Worm (Caenorhabditis elegans) whole organism, L3 larva: ENCODE results near the gene srd-12.

Experiments
- R02D3.7 ChIP-seq: fragments of 150-350 bp; optimal IDR thresholded peaks from 2 replicates; lab custom pipeline; 2014; ENCODE audit warnings: missing biosample characterization, missing genetic modification characterization
- aly-2 ChIP-seq: fragments of 150-350 bp; optimal IDR thresholded peaks from 2 replicates; lab custom pipeline; 2014; ENCODE audit warnings: missing biosample characterization, missing genetic modification characterization
- ama-1 ChIP-seq: fragments of 150-350 bp; optimal IDR thresholded peaks from 2 replicates; lab custom pipeline; 2018
- ceh-28 ChIP-seq: fragments of 150-350 bp; optimal IDR thresholded peaks from 2 replicates; lab custom pipeline; 2014; ENCODE audit warnings: missing biosample characterization, missing genetic modification reagents, missing genetic modification characterization
- eor-1 ChIP-seq, 2 experiments: fragments of 150-350 bp; optimal IDR thresholded peaks; 2 replicates each; lab custom pipeline; 2014 to 2018; ENCODE audit warnings: missing biosample characterization in 2 of 2, missing genetic modification characterization in 2 of 2
- jun-1 ChIP-seq: fragments of 150-350 bp; optimal IDR thresholded peaks from 2 replicates; lab custom pipeline; 2014; ENCODE audit warnings: missing biosample characterization, missing genetic modification reagents, missing genetic modification characterization
- nhr-76 ChIP-seq: fragments of 150-350 bp; sonication (generic microtip); optimal IDR thresholded peaks from 5 replicates; lab custom pipeline; 2014; ENCODE audit warnings: missing biosample characterization, missing genetic modification characterization
- nhr-77 ChIP-seq: fragments of 150-350 bp; optimal IDR thresholded peaks from 2 replicates; lab custom pipeline; 2014; ENCODE audit warnings: missing biosample characterization, missing genetic modification characterization
- pqm-1 ChIP-seq: fragments of 150-350 bp; optimal IDR thresholded peaks from 2 replicates; lab custom pipeline; 2017; ENCODE audit warnings: missing biosample characterization, missing genetic modification characterization, inconsistent platforms
- sea-2 ChIP-seq: fragments of 150-350 bp; sonication (generic microtip); optimal IDR thresholded peaks from 4 replicates; lab custom pipeline; 2014; ENCODE audit warnings: missing biosample characterization, missing genetic modification reagents, missing genetic modification characterization
- skn-1 ChIP-seq: fragments of 150-350 bp; optimal IDR thresholded peaks from 2 replicates; lab custom pipeline; 2014; ENCODE audit warnings: missing biosample characterization, missing genetic modification characterization
- snpc-4 ChIP-seq: fragments of 150-350 bp; optimal IDR thresholded peaks from 2 replicates; lab custom pipeline; 2014; ENCODE audit warnings: missing biosample characterization, missing genetic modification characterization
- unc-39 ChIP-seq: sonication (generic microtip); optimal IDR thresholded peaks from 4 replicates; lab custom pipeline; 2017; ENCODE audit warnings: missing biosample characterization, missing genetic modification characterization
- unc-62 ChIP-seq: fragments of 150-350 bp; sonication (generic microtip); optimal IDR thresholded peaks from 4 replicates; lab custom pipeline; 2014; ENCODE audit warnings: missing biosample characterization, missing genetic modification reagents, missing genetic modification characterization

DNA sequence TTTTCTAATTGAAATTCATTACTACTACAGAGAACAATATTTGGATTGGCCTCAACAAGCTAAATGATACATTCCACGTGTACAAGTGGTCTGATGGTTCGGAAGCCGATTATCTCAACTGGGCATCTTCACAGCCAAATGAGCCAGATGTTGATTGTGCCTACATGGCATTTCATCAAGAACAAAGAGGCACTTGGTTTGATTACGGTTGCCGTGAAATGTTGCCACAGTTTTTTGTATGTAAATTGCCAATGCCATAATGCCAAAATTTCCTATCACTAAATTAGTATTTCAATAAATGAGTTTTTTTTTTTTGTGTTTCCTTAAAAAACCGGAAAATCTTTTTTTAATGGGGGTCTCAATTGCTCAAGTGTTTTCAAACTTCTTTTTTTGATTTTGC is 24.6 kb upstream of the srd-12 start:
- TF ChIP-seq ceh-28 (tag; lab: Kevin White, UChicago) = no peak
- no peak for TF ChIP-seq aly-2 (tag; lab: Kevin White, UChicago)
- TF ChIP-seq snpc-4 (tag; lab: Kevin White, UChicago) = no peak
- no peak for TF ChIP-seq eor-1 (tag; optimal IDR thresholded peaks at IDR 0.05; lab: Kevin White, UChicago)
- no peak for TF ChIP-seq sea-2 (GFP tag; lab: Kevin White, UChicago)
- no peak for TF ChIP-seq ama-1 (lab: Kevin White, UChicago)
- no peak for TF ChIP-seq unc-62 (GFP tag; lab: Kevin White, UChicago)
- no peak for TF ChIP-seq jun-1 (tag; lab: Kevin White, UChicago)
- no peak for TF ChIP-seq nhr-77 (tag; lab: Kevin White, UChicago)
- no peak for TF ChIP-seq pqm-1 (tag; lab: Kevin White, UChicago)
- no peak for TF ChIP-seq unc-39
- no peak for TF ChIP-seq R02D3.7 (tag; lab: Kevin White, UChicago)
- no peak for TF ChIP-seq nhr-76 (tag; lab: Kevin White, UChicago)
- TF ChIP-seq skn-1 (tag; lab: Kevin White, UChicago) = no peak
